Worm (Caenorhabditis elegans): ENCODE results near the gene fmo-4.
A peak's percentile ranks its signal among the peaks of the same experiment; 100 is the strongest.

The fmo-4 gene

ce11 chrV:13645848-13646578, 39.5 kb upstream of the fmo-4 start:
- TF ChIP-seq med-1 (GFP tag; optimal IDR thresholded peaks at IDR 0.05; ENCODE audit: insufficient read depth) (no peak), T22C8.4 (GFP tag; IDR thresholded peaks at IDR 0.05) (no peak), flt-1 (GFP tag; IDR thresholded peaks at IDR 0.05) (peak; percentile 31), ztf-23 (GFP tag; IDR thresholded peaks at IDR 0.05) (peak; percentile 51; the same call in 1 of the 2 replicates), ref-1 (GFP tag; conservative IDR thresholded peaks at IDR 0.05) (no peak; the same call in 1 of the 2 replicates), cog-1 (tag; optimal IDR thresholded peaks at IDR 0.05) (no peak), tab-1 (GFP tag; IDR thresholded peaks at IDR 0.05) (peak; percentile 68; the same call in 1 of the 2 replicates), ztf-29 (GFP tag; IDR thresholded peaks at IDR 0.05) (peak; percentile 47; the same call in 1 of the 2 replicates), klf-2 (GFP tag; conservative IDR thresholded peaks at IDR 0.05) (peak; percentile 70)

ce11 chrV:13638040-13638439, 31.5 kb upstream of the fmo-4 start:
- no peak for TF ChIP-seq T22C8.4 (GFP tag; IDR thresholded peaks at IDR 0.05)

ce11 chrV:13636411-13636810, 29.9 kb upstream of the fmo-4 start:
- TF ChIP-seq tab-1 (GFP tag; IDR thresholded peaks at IDR 0.05) (no peak), flt-1 (GFP tag; IDR thresholded peaks at IDR 0.05) (no peak), med-1 (GFP tag; optimal IDR thresholded peaks at IDR 0.05; ENCODE audit: insufficient read depth) (no peak), klf-2 (GFP tag; conservative IDR thresholded peaks at IDR 0.05) (no peak), ztf-23 (GFP tag; IDR thresholded peaks at IDR 0.05) (no peak), T22C8.4 (GFP tag; IDR thresholded peaks at IDR 0.05) (no peak)

ce11 chrV:13634149-13634548, 27.6 kb upstream of the fmo-4 start, which contains the start of gene H37A05.2:
H37A05.2 (minus strand) TSS chrV:13634249.
- TF ChIP-seq tab-1 (GFP tag; IDR thresholded peaks at IDR 0.05) (no peak), ztf-29 (GFP tag; IDR thresholded peaks at IDR 0.05) (no peak), flt-1 (GFP tag; IDR thresholded peaks at IDR 0.05) (no peak), T22C8.4 (GFP tag; IDR thresholded peaks at IDR 0.05) (no peak), med-1 (GFP tag; optimal IDR thresholded peaks at IDR 0.05; ENCODE audit: insufficient read depth) (no peak), klf-2 (GFP tag; conservative IDR thresholded peaks at IDR 0.05) (no peak), ztf-23 (GFP tag; IDR thresholded peaks at IDR 0.05) (no peak), cog-1 (tag; optimal IDR thresholded peaks at IDR 0.05) (no peak), ref-1 (GFP tag; conservative IDR thresholded peaks at IDR 0.05) (no peak)

ce11 chrV:13627103-13627623, 20.7 kb upstream of the fmo-4 start, which contains the start of gene sde-2:
sde-2 (plus strand) TSS chrV:13627573.
- TF ChIP-seq med-1 (GFP tag; optimal IDR thresholded peaks at IDR 0.05; ENCODE audit: insufficient read depth) (no peak), ztf-29 (GFP tag; IDR thresholded peaks at IDR 0.05) (no peak), cog-1 (tag; optimal IDR thresholded peaks at IDR 0.05) (no peak), flt-1 (GFP tag; IDR thresholded peaks at IDR 0.05) (no peak), klf-2 (GFP tag; conservative IDR thresholded peaks at IDR 0.05) (no peak), ref-1 (GFP tag; conservative IDR thresholded peaks at IDR 0.05) (no peak), T22C8.4 (GFP tag; IDR thresholded peaks at IDR 0.05) (no peak), ztf-23 (GFP tag; IDR thresholded peaks at IDR 0.05) (no peak), tab-1 (GFP tag; IDR thresholded peaks at IDR 0.05) (no peak)

ce11 chrV:13625517-13626097, 19.1 kb upstream of the fmo-4 start, which contains the start of the genes nduv-2 and F53F4.12:
nduv-2 (minus strand) TSS chrV:13625567.
F53F4.12 (plus strand) TSS chrV:13626047.
- TF ChIP-seq med-1 (GFP tag; optimal IDR thresholded peaks at IDR 0.05; ENCODE audit: insufficient read depth) (no peak), T22C8.4 (GFP tag; IDR thresholded peaks at IDR 0.05) (no peak), cog-1 (tag; optimal IDR thresholded peaks at IDR 0.05) (no peak), flt-1 (GFP tag; IDR thresholded peaks at IDR 0.05) (no peak), klf-2 (GFP tag; conservative IDR thresholded peaks at IDR 0.05) (no peak)

ce11 chrV:13624424-13624823, 17.9 kb upstream of the fmo-4 start, which contains the start of gene F53F4.11:
F53F4.11 (minus strand) TSS chrV:13624524.
- no peak for TF ChIP-seq klf-2 (GFP tag; conservative IDR thresholded peaks at IDR 0.05)
- TF ChIP-seq ztf-23 (GFP tag; IDR thresholded peaks at IDR 0.05): no peak

ce11 chrV:13621720-13622119, 15.2 kb upstream of the fmo-4 start, which contains the start of gene F53F4.16:
F53F4.16 (minus strand) TSS chrV:13621820.
- TF ChIP-seq ztf-23 (GFP tag; IDR thresholded peaks at IDR 0.05) (no peak), ztf-29 (GFP tag; IDR thresholded peaks at IDR 0.05) (no peak), ref-1 (GFP tag; conservative IDR thresholded peaks at IDR 0.05) (no peak), flt-1 (GFP tag; IDR thresholded peaks at IDR 0.05) (no peak), med-1 (GFP tag; optimal IDR thresholded peaks at IDR 0.05; ENCODE audit: insufficient read depth) (no peak)

ce11 chrV:13620676-13621075, 14.2 kb upstream of the fmo-4 start, which contains the start of gene F53F4.15:
F53F4.15 (plus strand) TSS chrV:13620976.
- TF ChIP-seq flt-1 (GFP tag; IDR thresholded peaks at IDR 0.05): no peak
- TF ChIP-seq ref-1 (GFP tag; conservative IDR thresholded peaks at IDR 0.05): no peak
- TF ChIP-seq ztf-23 (GFP tag; IDR thresholded peaks at IDR 0.05): no peak
- TF ChIP-seq med-1 (GFP tag; optimal IDR thresholded peaks at IDR 0.05; ENCODE audit: insufficient read depth): no peak
- no peak for TF ChIP-seq T22C8.4 (GFP tag; IDR thresholded peaks at IDR 0.05)
- TF ChIP-seq klf-2 (GFP tag; conservative IDR thresholded peaks at IDR 0.05): no peak
- no peak for TF ChIP-seq ztf-29 (GFP tag; IDR thresholded peaks at IDR 0.05)
- TF ChIP-seq tab-1 (GFP tag; IDR thresholded peaks at IDR 0.05): no peak
- TF ChIP-seq cog-1 (tag; optimal IDR thresholded peaks at IDR 0.05): no peak

ce11 chrV:13619752-13620151, 13.3 kb upstream of the fmo-4 start, which contains the start of gene srd-11:
srd-11 (minus strand) TSS chrV:13619852.
- TF ChIP-seq ref-1 (GFP tag; conservative IDR thresholded peaks at IDR 0.05) (no peak), ztf-23 (GFP tag; IDR thresholded peaks at IDR 0.05) (no peak)
